Worm (Caenorhabditis elegans) whole organism, early embryonic: Measurements from ENCODE around the gene str-207.

Experiments
- B0310.2 ChIP-seq: sonication (generic microtip); optimal IDR thresholded peaks from 2 replicates; lab custom pipeline; 2016; ENCODE audit warnings: mild to moderate bottlenecking, missing genetic modification characterization, missing compliant biosample characterization
- F13C5.2 ChIP-seq: sonication (generic microtip); optimal IDR thresholded peaks from 2 replicates; lab custom pipeline; 2017; ENCODE audit warnings: mild to moderate bottlenecking, missing genetic modification characterization, inconsistent platforms, missing compliant biosample characterization
- aly-1 ChIP-seq: sonication (generic microtip); optimal IDR thresholded peaks from 2 replicates; lab custom pipeline; 2016; ENCODE audit warnings: missing genetic modification characterization, missing compliant biosample characterization
- ama-1 ChIP-seq: fragments of 150-350 bp; optimal IDR thresholded peaks from 2 replicates; lab custom pipeline; 2014
- ets-7 ChIP-seq: sonication (generic microtip); optimal IDR thresholded peaks from 2 replicates; lab custom pipeline; 2016; ENCODE audit warnings: missing genotype, missing genetic modification characterization, missing compliant biosample characterization
- flt-1 ChIP-seq: fragments of 200-800 bp; sonication (Bioruptor generic); IDR thresholded peaks from 2 replicates; pipeline ENCODE4 v1.3.6; 2022; ENCODE audit warnings: missing genetic modification characterization, missing compliant biosample characterization
- hmg-4 ChIP-seq: fragments of 200-800 bp; sonication (Bioruptor generic); optimal IDR thresholded peaks from 2 replicates; lab custom pipeline; 2018; ENCODE audit warnings: mild to moderate bottlenecking, missing genetic modification characterization, missing compliant biosample characterization
- sea-1 ChIP-seq: fragments of 200-800 bp; sonication (Bioruptor generic); conservative IDR thresholded peaks from 2 replicates; pipeline ENCODE4 v1.3.6; 2022; ENCODE audit warnings: missing genetic modification characterization, missing compliant biosample characterization
- tbx-11 ChIP-seq: fragments of 200-800 bp; sonication (Bioruptor generic); IDR thresholded peaks from 2 replicates; pipeline ENCODE4 v1.3.6; 2022; ENCODE audit warnings: missing genetic modification characterization, missing compliant biosample characterization

ce11 chrV:4932814-4933213, 18.7 kb upstream of the str-207 start, which contains the start of gene C02E7.10:
- TF ChIP-seq F13C5.2 (tag; lab: Kevin White, UChicago) (no peak), ama-1 (no peak), B0310.2 (tag; lab: Kevin White, UChicago) (no peak), aly-1 (tag; lab: Kevin White, UChicago) (no peak), ets-7 (no peak), flt-1 (no peak), sea-1 (no peak), tbx-11 (GFP tag; lab: Robert Waterston, UW) (no peak), hmg-4 (GFP tag; lab: Kevin White, UChicago) (no peak)
